Fruit fly (Drosophila melanogaster): ENCODE results near the gene Polr3D.

The Polr3D gene

dm6 chr3L:18079610-18080497 lies 29.5 kb downstream of the Polr3D start:
- TF ChIP-seq CG10348 (GFP tag; IDR thresholded peaks at IDR 0.05) = no peak
- peak; percentile 61 for TF ChIP-seq Pif1B (GFP tag; optimal IDR thresholded peaks at IDR 0.05)
- TF ChIP-seq CG14655 (GFP tag; optimal IDR thresholded peaks at IDR 0.05) = peak; percentile 91
- peak; percentile 42 for TF ChIP-seq Snoo (tag; optimal IDR thresholded peaks at IDR 0.05)
- peak; percentile 86 for TF ChIP-seq CG9948 (tag; optimal IDR thresholded peaks at IDR 0.05)
- TF ChIP-seq CG4496 (GFP tag; IDR thresholded peaks at IDR 0.05) = peak; percentile 83
- TF ChIP-seq D1 (tag; optimal IDR thresholded peaks at IDR 0.05) = peak; percentile 64
- TF ChIP-seq rn (GFP tag; IDR thresholded peaks at IDR 0.05) = peak; percentile 17; the same call in 1 of the 2 replicates
- peak; percentile 65 for TF ChIP-seq Pif1A (GFP tag; optimal IDR thresholded peaks at IDR 0.05)
- peak; percentile 23; the same call in 1 of the 2 replicates for TF ChIP-seq CG32121 (GFP tag; IDR thresholded peaks at IDR 0.05)
- TF ChIP-seq gl (tag; optimal IDR thresholded peaks at IDR 0.05) = peak; percentile 80
- peak; percentile 79 for TF ChIP-seq CG8159 (tag; optimal IDR thresholded peaks at IDR 0.05)
- TF ChIP-seq EcR (GFP tag; optimal IDR thresholded peaks at IDR 0.05) = peak; percentile 91
- TF ChIP-seq CG8301 (tag; optimal IDR thresholded peaks at IDR 0.05) = peak; percentile 85
- peak; percentile 57 for TF ChIP-seq Ets98B (GFP tag; IDR thresholded peaks at IDR 0.05)
- TF ChIP-seq CG12605 (GFP tag; IDR thresholded peaks at IDR 0.05) = peak; percentile 94
- peak; percentile 50 for TF ChIP-seq CG34367 (tag; optimal IDR thresholded peaks at IDR 0.05)
- peak; percentile 61 for TF ChIP-seq CG15710 (tag; optimal IDR thresholded peaks at IDR 0.05)
- peak; percentile 88 for TF ChIP-seq fd96Ca (GFP tag; IDR thresholded peaks at IDR 0.05)
- peak; percentile 80 for TF ChIP-seq CG13204 (GFP tag; optimal IDR thresholded peaks at IDR 0.05)
- peak; percentile 75 for TF ChIP-seq CG17806 (tag; optimal IDR thresholded peaks at IDR 0.05)

dm6 chr3L:18079123-18079522 lies 30.3 kb downstream of the Polr3D start:
- TF ChIP-seq CG4496 (GFP tag; IDR thresholded peaks at IDR 0.05) (no peak), EcR (GFP tag; optimal IDR thresholded peaks at IDR 0.05) (peak; percentile 99)

dm6 chr3L:18078614-18079013 lies 30.8 kb downstream of the Polr3D start:
- TF ChIP-seq CG17806 (tag; optimal IDR thresholded peaks at IDR 0.05) (peak; percentile 80), Snoo (tag; optimal IDR thresholded peaks at IDR 0.05) (no peak), rn (GFP tag; IDR thresholded peaks at IDR 0.05) (peak; percentile 37; the same call in 1 of the 2 replicates), CG13204 (GFP tag; optimal IDR thresholded peaks at IDR 0.05) (no peak), CG15710 (tag; optimal IDR thresholded peaks at IDR 0.05) (peak; percentile 72), CG10348 (GFP tag; IDR thresholded peaks at IDR 0.05) (no peak), CG8159 (tag; optimal IDR thresholded peaks at IDR 0.05) (peak; percentile 83), CG4496 (GFP tag; IDR thresholded peaks at IDR 0.05) (peak; percentile 83), Pif1A (GFP tag; optimal IDR thresholded peaks at IDR 0.05) (peak; percentile 69), CG9948 (tag; optimal IDR thresholded peaks at IDR 0.05) (peak; percentile 91), CG14655 (GFP tag; optimal IDR thresholded peaks at IDR 0.05) (peak; percentile 90), CG32121 (GFP tag; IDR thresholded peaks at IDR 0.05) (no peak), Pif1B (GFP tag; optimal IDR thresholded peaks at IDR 0.05) (peak; percentile 51), CG8301 (tag; optimal IDR thresholded peaks at IDR 0.05) (peak; percentile 80), CG12605 (GFP tag; IDR thresholded peaks at IDR 0.05) (peak; percentile 29), gl (tag; optimal IDR thresholded peaks at IDR 0.05) (peak; percentile 12), fd96Ca (GFP tag; IDR thresholded peaks at IDR 0.05) (peak; percentile 74), Ets98B (GFP tag; IDR thresholded peaks at IDR 0.05) (0 out of 2 replicates have a peak, but pooled peaks have one; percentile 9), CG34367 (tag; optimal IDR thresholded peaks at IDR 0.05) (peak; percentile 78), EcR (GFP tag; optimal IDR thresholded peaks at IDR 0.05) (no peak), D1 (tag; optimal IDR thresholded peaks at IDR 0.05) (peak; percentile 69)

- TF ChIP-seq fd96Ca (GFP tag; IDR thresholded peaks at IDR 0.05) (peak; percentile 90), CG4496 (GFP tag; IDR thresholded peaks at IDR 0.05) (peak; percentile 91), CG8159 (tag; optimal IDR thresholded peaks at IDR 0.05) (peak; percentile 99), CG15710 (tag; optimal IDR thresholded peaks at IDR 0.05) (peak; percentile 99), CG14655 (GFP tag; optimal IDR thresholded peaks at IDR 0.05) (peak; percentile 99), Pif1B (GFP tag; optimal IDR thresholded peaks at IDR 0.05) (peak; percentile 88), CG13204 (GFP tag; optimal IDR thresholded peaks at IDR 0.05) (peak; percentile 90), CG10348 (GFP tag; IDR thresholded peaks at IDR 0.05) (peak; percentile 86), D1 (tag; optimal IDR thresholded peaks at IDR 0.05) (peak; percentile 97), CG34367 (tag; optimal IDR thresholded peaks at IDR 0.05) (peak; percentile 96), EcR (GFP tag; optimal IDR thresholded peaks at IDR 0.05) (peak; percentile 99), gl (tag; optimal IDR thresholded peaks at IDR 0.05) (peak; percentile 78), CG9948 (tag; optimal IDR thresholded peaks at IDR 0.05) (peak; percentile 99), CG32121 (GFP tag; IDR thresholded peaks at IDR 0.05) (peak; percentile 92), Ets98B (GFP tag; IDR thresholded peaks at IDR 0.05) (peak; percentile 85), rn (GFP tag; IDR thresholded peaks at IDR 0.05) (peak; percentile 84), Snoo (tag; optimal IDR thresholded peaks at IDR 0.05) (peak; percentile 74), CG8301 (tag; optimal IDR thresholded peaks at IDR 0.05) (peak; percentile 96), Pif1A (GFP tag; optimal IDR thresholded peaks at IDR 0.05) (peak; percentile 76), CG17806 (tag; optimal IDR thresholded peaks at IDR 0.05) (peak; percentile 96), CG12605 (GFP tag; IDR thresholded peaks at IDR 0.05) (peak; percentile 71)
Measured at dm6 chr3L:18077649-18078417, 31.5 kb downstream of the Polr3D start.
